Worm (Caenorhabditis elegans) whole organism, L4 larva: Measurements from ENCODE around the gene F22E5.6.
A peak's percentile ranks its signal among the peaks of the same experiment; 100 is the strongest.

Experiments
- D1046.2 ChIP-seq: fragments of 200-800 bp; sonication (Bioruptor generic); IDR thresholded peaks from 2 replicates; pipeline ENCODE4 v1.3.6; 2022; ENCODE audit warnings: missing genetic modification characterization, missing compliant biosample characterization
- F44E2.7 ChIP-seq: fragments of 200-800 bp; sonication (Bioruptor generic); IDR thresholded peaks from 2 replicates; pipeline ENCODE4 v2.1.2; 2022; ENCODE audit warnings: missing genetic modification characterization, missing compliant biosample characterization
- R02D3.7 ChIP-seq: fragments of 150-350 bp; sonication (generic microtip); optimal IDR thresholded peaks from 3 replicates; lab custom pipeline; 2014; ENCODE audit warnings: missing biosample characterization, missing genetic modification characterization
- Y105C5A.15 ChIP-seq: fragments of 200-800 bp; sonication (Bioruptor generic); IDR thresholded peaks from 2 replicates; pipeline ENCODE4 v1.3.6; 2022; ENCODE audit warnings: missing genetic modification characterization, missing compliant biosample characterization
- aha-1 ChIP-seq: fragments of 150-350 bp; peaks from one replicate; lab custom pipeline; 2014; ENCODE audit warnings: missing biosample characterization, missing genetic modification characterization
- ceh-28 ChIP-seq: fragments of 150-350 bp; optimal IDR thresholded peaks from 2 replicates; lab custom pipeline; 2014; ENCODE audit warnings: missing biosample characterization, missing genetic modification reagents, missing genetic modification characterization
- cey-2 ChIP-seq: sonication (generic microtip); optimal IDR thresholded peaks from 3 replicates; lab custom pipeline; 2017; ENCODE audit warnings: missing genetic modification characterization, mild to moderate bottlenecking, missing compliant biosample characterization, antibody characterized with exemption, borderline replicate concordance; ENCODE audit not compliant: insufficient read depth
- ctbp-1 ChIP-seq: fragments of 200-800 bp; sonication (Bioruptor generic); IDR thresholded peaks from 2 replicates; pipeline ENCODE4 v1.3.6; 2022; ENCODE audit warnings: missing genetic modification reagents, missing genetic modification characterization, missing compliant biosample characterization
- daf-12 ChIP-seq: fragments of 150-350 bp; optimal IDR thresholded peaks from 2 replicates; lab custom pipeline; 2014; ENCODE audit warnings: missing biosample characterization, missing genetic modification reagents, missing genetic modification characterization
- daf-16 ChIP-seq, 3 experiments: sonication (generic microtip); optimal IDR thresholded peaks; 2 replicates each; lab custom pipeline; 2016 to 2017; ENCODE audit warnings: missing genetic modification characterization in 3 of 3, missing genetic modification reagents in 3 of 3, mild to moderate bottlenecking in 2 of 3, missing compliant biosample characterization in 2 of 3, missing biosample characterization in 1 of 3, moderate library complexity in 1 of 3
- daf-19 ChIP-seq: fragments of 200-800 bp; sonication (Bioruptor generic); conservative IDR thresholded peaks from 2 replicates; pipeline ENCODE4 v1.3.6; 2022; ENCODE audit warnings: missing genetic modification characterization, missing compliant biosample characterization
- dmd-6 ChIP-seq: fragments of 200-800 bp; sonication (Bioruptor generic); IDR thresholded peaks from 2 replicates; pipeline ENCODE4 v1.3.6; 2022; ENCODE audit warnings: missing genetic modification reagents, missing genetic modification characterization, missing compliant biosample characterization
- dmd-8 ChIP-seq: fragments of 200-800 bp; sonication (Bioruptor generic); IDR thresholded peaks from 2 replicates; pipeline ENCODE4 v1.3.6; 2022; ENCODE audit warnings: missing genetic modification characterization, missing compliant biosample characterization
- dpl-1 ChIP-seq: fragments of 150-350 bp; optimal IDR thresholded peaks from 2 replicates; lab custom pipeline; 2014; ENCODE audit warnings: missing biosample characterization, missing genetic modification reagents, missing genetic modification characterization
- egl-27 ChIP-seq: sonication (generic microtip); optimal IDR thresholded peaks from 3 replicates; lab custom pipeline; 2017; ENCODE audit warnings: missing biosample characterization, missing genetic modification reagents, missing genetic modification characterization
- fkh-10 ChIP-seq: fragments of 150-350 bp; optimal IDR thresholded peaks from 2 replicates; lab custom pipeline; 2014; ENCODE audit warnings: missing biosample characterization, missing genetic modification reagents, missing genetic modification characterization
- hif-1 ChIP-seq, 2 experiments: sonication (generic microtip); optimal IDR thresholded peaks; 2 replicates each; lab custom pipeline; 2016 to 2017; ENCODE audit warnings: missing compliant biosample characterization in 2 of 2, missing genetic modification characterization in 2 of 2, missing genetic modification reagents in 2 of 2, missing genotype in 2 of 2, mild to moderate bottlenecking in 1 of 2
- hlh-11 ChIP-seq: fragments of 200-800 bp; sonication (Bioruptor generic); optimal IDR thresholded peaks from 2 replicates; lab custom pipeline; 2018; ENCODE audit warnings: mild to moderate bottlenecking, missing genetic modification characterization, missing compliant biosample characterization
- lin-13 ChIP-seq: fragments of 150-350 bp; optimal IDR thresholded peaks from 2 replicates; lab custom pipeline; 2014; ENCODE audit warnings: missing biosample characterization, missing genetic modification reagents, missing genetic modification characterization
- lin-15B ChIP-seq: fragments of 150-350 bp; sonication (generic microtip); optimal IDR thresholded peaks from 3 replicates; lab custom pipeline; 2014; ENCODE audit warnings: missing biosample characterization, missing genetic modification characterization
- lir-3 ChIP-seq: sonication (generic microtip); optimal IDR thresholded peaks from 2 replicates; lab custom pipeline; 2016; ENCODE audit warnings: mild to moderate bottlenecking, missing genetic modification characterization, missing compliant biosample characterization
- mdt-29 ChIP-seq: fragments of 200-800 bp; sonication (Bioruptor generic); IDR thresholded peaks from 2 replicates; pipeline ENCODE4 v1.3.6; 2022; ENCODE audit warnings: missing genetic modification reagents, missing genetic modification characterization, missing compliant biosample characterization
- nhr-102 ChIP-seq: sonication (generic microtip); optimal IDR thresholded peaks from 2 replicates; lab custom pipeline; 2016; ENCODE audit warnings: mild to moderate bottlenecking, missing genetic modification characterization, moderate library complexity, missing compliant biosample characterization
- nhr-11 ChIP-seq: fragments of 150-350 bp; optimal IDR thresholded peaks from 2 replicates; lab custom pipeline; 2014; ENCODE audit warnings: missing biosample characterization, missing genetic modification characterization
- nhr-25 ChIP-seq: sonication (generic microtip); optimal IDR thresholded peaks from 2 replicates; lab custom pipeline; 2017; ENCODE audit warnings: missing genetic modification characterization, mild to moderate bottlenecking, missing compliant biosample characterization, antibody characterized with exemption, moderate library complexity, borderline replicate concordance; ENCODE audit not compliant: insufficient read depth
- nhr-28 ChIP-seq: fragments of 150-350 bp; optimal IDR thresholded peaks from 2 replicates; lab custom pipeline; 2014; ENCODE audit warnings: missing biosample characterization, missing genetic modification characterization
- nhr-41 ChIP-seq: fragments of 200-800 bp; sonication (Bioruptor generic); IDR thresholded peaks from 2 replicates; pipeline ENCODE4 v1.3.6; 2022; ENCODE audit warnings: missing genetic modification reagents, missing genetic modification characterization, missing compliant biosample characterization
- nhr-76 ChIP-seq: fragments of 150-350 bp; optimal IDR thresholded peaks from 2 replicates; lab custom pipeline; 2014; ENCODE audit warnings: missing biosample characterization, missing genetic modification characterization
- rbr-2 ChIP-seq: sonication (generic microtip); optimal IDR thresholded peaks from 2 replicates; lab custom pipeline; 2016; ENCODE audit warnings: missing genotype, missing genetic modification characterization, missing compliant biosample characterization
- set-16 ChIP-seq: fragments of 200-800 bp; sonication (Bioruptor generic); IDR thresholded peaks from 2 replicates; pipeline ENCODE4 v1.3.6; 2022; ENCODE audit warnings: missing genetic modification reagents, missing genetic modification characterization, missing compliant biosample characterization
- unc-62 ChIP-seq, 3 experiments: fragments of 150-350 bp in 1 of 3; sonication (generic microtip); optimal IDR thresholded peaks in 2 of 3; peaks in 1 of 3; 1 replicate in 1 of 3; 2 replicates in 2 of 3; lab custom pipeline; 2014 to 2017; ENCODE audit warnings: missing biosample characterization in 3 of 3, missing genetic modification characterization in 3 of 3, missing genetic modification reagents in 3 of 3, missing genotype in 1 of 3
- zfp-2 ChIP-seq: sonication (generic microtip); optimal IDR thresholded peaks from 2 replicates; lab custom pipeline; 2016; ENCODE audit warnings: mild to moderate bottlenecking, missing genetic modification characterization, missing compliant biosample characterization
- ztf-11 ChIP-seq: fragments of 150-350 bp; optimal IDR thresholded peaks from 2 replicates; lab custom pipeline; 2014; ENCODE audit warnings: missing biosample characterization, missing genetic modification characterization

F22E5.6 gene

DNA sequence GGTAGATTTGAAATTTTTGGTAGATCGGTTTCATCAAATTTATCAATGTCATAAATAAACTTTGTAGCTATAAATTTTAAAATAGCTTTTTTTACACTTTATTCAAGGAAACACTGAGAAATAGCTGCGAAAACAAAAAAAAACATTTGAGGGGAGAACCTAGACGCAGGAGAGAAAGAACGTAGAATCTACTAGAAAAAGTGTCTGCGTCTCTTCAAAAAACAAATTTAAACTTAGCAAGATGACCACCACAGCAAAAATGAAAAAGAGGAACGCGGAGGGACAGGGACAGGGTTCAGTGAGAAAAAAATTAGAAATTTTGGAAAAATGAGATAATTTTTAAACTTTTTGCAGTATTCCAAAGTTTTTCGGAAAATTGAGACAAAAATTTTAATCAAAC, 620 bp upstream of the F22E5.6 start (continued):
- TF ChIP-seq Y105C5A.15 (GFP tag; lab: Robert Waterston, UW) (no peak), lir-3 (no peak), daf-16 (GFP tag; optimal IDR thresholded peaks at IDR 0.05; lab: Kevin White, UChicago) (peak in 1 of 2 experiments; percentile 60), daf-16 (tag; optimal IDR thresholded peaks at IDR 0.05; lab: Kevin White, UChicago) (no peak), lin-15B (tag; lab: Kevin White, UChicago) (no peak), daf-19 (GFP tag; lab: Robert Waterston, UW) (no peak), ztf-11 (tag; lab: Kevin White, UChicago) (no peak), ctbp-1 (GFP tag; lab: Robert Waterston, UW) (no peak), nhr-11 (tag; lab: Kevin White, UChicago) (peak; percentile 19), dmd-6 (GFP tag; lab: Robert Waterston, UW) (no peak), dmd-8 (GFP tag; lab: Robert Waterston, UW) (no peak), set-16 (GFP tag; lab: Robert Waterston, UW) (no peak), egl-27 (tag; lab: Kevin White, UChicago) (no peak), nhr-102 (tag; lab: Kevin White, UChicago) (no peak), R02D3.7 (no peak)

DNA sequence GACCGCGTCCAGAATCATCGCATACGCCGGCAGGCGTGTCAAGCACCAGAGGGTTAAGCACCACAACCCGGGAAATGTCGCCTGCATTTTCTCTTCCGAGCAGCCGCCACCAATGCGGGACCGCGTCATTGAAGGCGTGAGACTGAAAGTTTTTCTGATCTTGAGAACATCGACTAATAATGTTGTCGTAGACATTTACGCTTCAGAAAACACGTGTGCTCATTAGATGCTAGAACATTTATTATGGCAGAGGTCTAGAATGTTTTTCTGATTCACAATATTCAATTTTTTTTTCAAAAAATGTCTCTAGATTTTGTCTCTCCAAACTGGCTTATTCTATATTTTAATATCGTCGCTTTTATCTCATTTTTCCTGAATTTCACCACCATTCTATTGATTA, 7.0 kb downstream of the F22E5.6 start, which contains the start of gene sri-47:
Gene sri-47 (plus strand): TSS at position 301 of the 400 bp plus-strand sequence.
- no peak for TF ChIP-seq ctbp-1 (GFP tag; lab: Robert Waterston, UW)
- no peak for TF ChIP-seq daf-16 (GFP tag; optimal IDR thresholded peaks at IDR 0.05; lab: Kevin White, UChicago)
- TF ChIP-seq daf-16 (tag; optimal IDR thresholded peaks at IDR 0.05; lab: Kevin White, UChicago): no peak
- TF ChIP-seq Y105C5A.15 (GFP tag; lab: Robert Waterston, UW): no peak
- no peak for TF ChIP-seq dpl-1 (GFP tag; lab: Kevin White, UChicago)
- TF ChIP-seq D1046.2 (GFP tag; lab: Robert Waterston, UW): 0 out of 2 replicates have a peak, but pooled peaks have one; percentile 39
- peak in 1 of 2 experiments; percentile 85 for TF ChIP-seq unc-62 (GFP tag; optimal IDR thresholded peaks at IDR 0.05 in 1 of 2; lab: Kevin White, UChicago)
- TF ChIP-seq unc-62 (tag; optimal IDR thresholded peaks at IDR 0.05; lab: Kevin White, UChicago): no peak
- no peak for TF ChIP-seq rbr-2 (tag; lab: Kevin White, UChicago)
- TF ChIP-seq nhr-28 (tag; lab: Kevin White, UChicago): no peak
- 0 out of 2 replicates have a peak, but pooled peaks have one; percentile 23 for TF ChIP-seq set-16 (GFP tag; lab: Robert Waterston, UW)
- no peak for TF ChIP-seq nhr-76 (tag; lab: Kevin White, UChicago)
- TF ChIP-seq F44E2.7 (GFP tag; lab: Robert Waterston, UW): no peak
- no peak for TF ChIP-seq lin-13
- TF ChIP-seq mdt-29 (GFP tag; lab: Robert Waterston, UW): no peak
- no peak for TF ChIP-seq ceh-28 (tag; lab: Kevin White, UChicago)
- no peak for TF ChIP-seq fkh-10 (GFP tag; lab: Kevin White, UChicago)
- TF ChIP-seq cey-2 (tag; lab: Kevin White, UChicago): no peak
- no peak for TF ChIP-seq nhr-11 (tag; lab: Kevin White, UChicago)
- TF ChIP-seq zfp-2 (tag; lab: Kevin White, UChicago): no peak
- no peak for TF ChIP-seq hlh-11

ce11 chrII:2659364-2659763, 9.7 kb downstream of the F22E5.6 start, which contains the start of gene gcy-21:
TSS of gene gcy-21 (plus strand) at chrII:2659664.
- TF ChIP-seq hif-1 (tag; optimal IDR thresholded peaks at IDR 0.05; lab: Kevin White, UChicago): no peak
- no peak for TF ChIP-seq nhr-25 (tag; lab: Kevin White, UChicago)
- TF ChIP-seq daf-12 (tag; lab: Kevin White, UChicago): no peak
- no peak for TF ChIP-seq cey-2 (tag; lab: Kevin White, UChicago)
- no peak for TF ChIP-seq nhr-41 (GFP tag; lab: Robert Waterston, UW)

DNA sequence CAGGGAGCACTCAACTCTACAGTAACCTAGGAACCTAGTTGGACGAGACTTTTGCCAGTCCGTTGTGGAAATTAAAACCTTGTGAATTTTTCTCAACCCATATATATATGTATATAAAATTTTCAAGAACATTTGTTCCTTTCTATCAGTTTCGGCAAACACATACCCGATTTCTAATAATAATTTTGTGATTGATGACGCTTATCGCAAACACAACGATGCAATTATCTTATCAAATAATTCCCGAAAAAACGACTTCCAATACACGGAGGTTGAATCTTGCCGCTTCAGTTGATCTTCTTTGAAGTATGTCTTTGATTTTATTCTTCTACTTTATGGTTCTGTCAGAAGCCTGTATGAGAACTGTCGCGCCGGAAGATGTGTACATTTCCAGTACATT, 15.4 kb downstream of the F22E5.6 start, which contains the start of gene F22E5.2:
Gene F22E5.2 (plus strand): TSS at position 301 of the 400 bp plus-strand sequence.
- TF ChIP-seq aha-1 (tag; lab: Kevin White, UChicago): peak; percentile 26
